Fruit fly (Drosophila melanogaster) whole organism, prepupa: ENCODE measurements around the gene Mnt.

Experiments
- CG32006 ChIP-seq: fragments of 200-800 bp; sonication (Bioruptor generic); optimal IDR thresholded peaks from 3 replicates; lab custom pipeline; 2017; ENCODE audit warnings: missing biosample characterization, mild to moderate bottlenecking, missing genetic modification characterization
- Hr39 ChIP-seq: fragments of 200-800 bp; sonication (Bioruptor generic); optimal IDR thresholded peaks from 2 replicates; lab custom pipeline; 2016; ENCODE audit warnings: missing biosample characterization, missing genetic modification characterization
- Met ChIP-seq: fragments of 200-800 bp; sonication (Bioruptor generic); optimal IDR thresholded peaks from 3 replicates; lab custom pipeline; 2016; ENCODE audit warnings: missing biosample characterization, missing genetic modification characterization
- Smox ChIP-seq: fragments of 200-800 bp; sonication (Bioruptor generic); optimal IDR thresholded peaks from 3 replicates; lab custom pipeline; 2016; ENCODE audit warnings: missing biosample characterization, missing genetic modification characterization
- vri ChIP-seq: fragments of 200-800 bp; sonication (Bioruptor generic); optimal IDR thresholded peaks from 3 replicates; lab custom pipeline; 2016; ENCODE audit warnings: missing biosample characterization, mild to moderate bottlenecking, missing genetic modification characterization

DNA sequence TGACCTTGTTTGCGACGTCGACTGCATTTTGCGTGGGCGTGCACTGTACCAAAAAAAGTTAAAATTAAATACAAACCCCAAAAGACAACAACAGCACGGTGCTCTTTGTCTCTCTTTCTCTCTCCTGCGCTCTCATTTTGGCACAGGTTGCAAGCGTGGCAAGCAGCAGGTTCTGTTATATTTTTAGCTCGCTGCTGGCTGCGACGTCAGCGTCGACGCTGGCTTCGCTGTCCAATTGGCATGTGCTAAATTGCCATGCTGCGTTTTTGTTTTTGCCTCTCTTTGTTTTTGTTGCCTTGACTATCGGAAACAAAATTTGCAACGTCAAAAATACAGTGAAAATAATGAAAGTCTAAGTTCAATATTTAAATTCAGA lies 23.2 kb downstream of the Mnt start:
- TF ChIP-seq CG32006 (GFP tag; lab: Kevin White, UChicago) (no peak), Hr39 (GFP tag; lab: Kevin White, UChicago) (no peak), vri (GFP tag; lab: Kevin White, UChicago) (no peak), Met (GFP tag; lab: Kevin White, UChicago) (no peak), Smox (GFP tag; lab: Kevin White, UChicago) (no peak)
